Fruit fly (Drosophila melanogaster) whole organism, embryonic: ENCODE measurements around the gene CG5846.

Experiments used
- Adf1 ChIP-seq: fragments of 200-800 bp; sonication (Bioruptor generic); IDR thresholded peaks from 2 replicates; pipeline ENCODE4 v1.3.6; 2022; ENCODE audit warnings: missing biosample characterization, missing genetic modification characterization
- Antp ChIP-seq: fragments of 200-800 bp; sonication (Bioruptor generic); optimal IDR thresholded peaks from 3 replicates; lab custom pipeline; 2016; ENCODE audit warnings: missing biosample characterization, missing genetic modification characterization
- Atf3 ChIP-seq: fragments of 200-800 bp; sonication (Bioruptor generic); optimal IDR thresholded peaks from 3 replicates; lab custom pipeline; 2016; ENCODE audit warnings: missing biosample characterization, missing genetic modification characterization
- CG10462 ChIP-seq: fragments of 200-800 bp; sonication (Bioruptor generic); optimal IDR thresholded peaks from 2 replicates; lab custom pipeline; 2016; ENCODE audit warnings: missing biosample characterization, missing genetic modification characterization
- CG1233 ChIP-seq: fragments of 200-800 bp; sonication (Bioruptor generic); optimal IDR thresholded peaks from 4 replicates; lab custom pipeline; 2018; ENCODE audit warnings: missing biosample characterization, mild to moderate bottlenecking, missing genetic modification characterization
- CG12942 ChIP-seq: fragments of 200-800 bp; sonication (Bioruptor generic); optimal IDR thresholded peaks from 3 replicates; lab custom pipeline; 2016; ENCODE audit warnings: missing biosample characterization, missing genetic modification characterization
- CG14014 ChIP-seq: fragments of 200-800 bp; sonication (Bioruptor generic); IDR thresholded peaks from 2 replicates; pipeline ENCODE4 v1.3.6; 2022; ENCODE audit warnings: missing biosample characterization, missing genetic modification characterization
- CG14965 ChIP-seq: fragments of 200-800 bp; sonication (Bioruptor generic); optimal IDR thresholded peaks from 2 replicates; lab custom pipeline; 2016; ENCODE audit warnings: missing biosample characterization, missing genetic modification characterization, borderline replicate concordance
- CG15011 ChIP-seq: fragments of 200-800 bp; sonication (Bioruptor generic); optimal IDR thresholded peaks from 3 replicates; lab custom pipeline; 2018; ENCODE audit warnings: missing biosample characterization, mild to moderate bottlenecking, missing genetic modification characterization
- CG17612 ChIP-seq: fragments of 200-800 bp; sonication (Bioruptor generic); IDR thresholded peaks from 2 replicates; pipeline ENCODE4 v1.3.6; 2022; ENCODE audit warnings: missing biosample characterization, missing genetic modification characterization
- CG2129 ChIP-seq: fragments of 200-800 bp; sonication (Bioruptor generic); IDR thresholded peaks from 2 replicates; pipeline ENCODE4 v1.3.6; 2022; ENCODE audit warnings: missing biosample characterization, missing genetic modification characterization; ENCODE audit not compliant: partially characterized antibody
- CG2889 ChIP-seq: fragments of 200-800 bp; sonication (Bioruptor generic); IDR thresholded peaks from 3 replicates; pipeline ENCODE4 v1.3.6; 2022; ENCODE audit warnings: missing biosample characterization, missing genetic modification characterization
- CG3065 ChIP-seq: fragments of 200-800 bp; sonication (Bioruptor generic); optimal IDR thresholded peaks from 2 replicates; lab custom pipeline; 2016; ENCODE audit warnings: missing biosample characterization, missing genetic modification characterization
- CG31441 ChIP-seq: fragments of 200-800 bp; sonication (Bioruptor generic); IDR thresholded peaks from 2 replicates; pipeline ENCODE4 v1.3.6; 2022; ENCODE audit warnings: missing biosample characterization, missing genetic modification characterization
- CG3163 ChIP-seq: fragments of 200-800 bp; sonication (Bioruptor generic); optimal IDR thresholded peaks from 3 replicates; lab custom pipeline; 2016; ENCODE audit warnings: missing biosample characterization, missing genetic modification characterization
- CG3995 ChIP-seq: fragments of 200-800 bp; sonication (Bioruptor generic); optimal IDR thresholded peaks from 3 replicates; lab custom pipeline; 2016; ENCODE audit warnings: missing biosample characterization, missing genetic modification characterization
- CG4820 ChIP-seq: fragments of 200-800 bp; sonication (Bioruptor generic); optimal IDR thresholded peaks from 3 replicates; lab custom pipeline; 2016; ENCODE audit warnings: missing biosample characterization, missing genetic modification characterization
- CG8944 ChIP-seq: fragments of 200-800 bp; sonication (Bioruptor generic); optimal IDR thresholded peaks from 3 replicates; lab custom pipeline; 2016; ENCODE audit warnings: missing biosample characterization, missing genetic modification characterization
- CG9817 ChIP-seq: fragments of 200-800 bp; sonication (Bioruptor generic); optimal IDR thresholded peaks from 2 replicates; lab custom pipeline; 2018; ENCODE audit warnings: missing biosample characterization, mild to moderate bottlenecking, missing genetic modification characterization, moderate library complexity
- CG9876 ChIP-seq: fragments of 200-800 bp; sonication (Bioruptor generic); optimal IDR thresholded peaks from 2 replicates; lab custom pipeline; 2016; ENCODE audit warnings: missing biosample characterization, missing genetic modification characterization
- Camta ChIP-seq: fragments of 200-800 bp; sonication (Bioruptor generic); optimal IDR thresholded peaks from 2 replicates; lab custom pipeline; 2016; ENCODE audit warnings: missing biosample characterization, missing genetic modification characterization
- Drgx ChIP-seq: fragments of 200-800 bp; sonication (Bioruptor generic); IDR thresholded peaks from 2 replicates; pipeline ENCODE4 v1.3.6; 2022; ENCODE audit warnings: missing biosample characterization, missing genetic modification characterization
- ERR ChIP-seq: fragments of 200-800 bp; sonication (Bioruptor generic); optimal IDR thresholded peaks from 2 replicates; lab custom pipeline; 2016; ENCODE audit warnings: missing biosample characterization, missing genetic modification characterization
- Fer2 ChIP-seq: fragments of 200-800 bp; sonication (Bioruptor generic); optimal IDR thresholded peaks from 2 replicates; lab custom pipeline; 2018; ENCODE audit warnings: missing biosample characterization, mild to moderate bottlenecking, missing genetic modification characterization, moderate library complexity
- Hey ChIP-seq: fragments of 200-800 bp; sonication (Bioruptor generic); optimal IDR thresholded peaks from 3 replicates; lab custom pipeline; 2018; ENCODE audit warnings: missing biosample characterization, mild to moderate bottlenecking, missing genetic modification characterization
- HmgZ ChIP-seq: fragments of 200-800 bp; sonication (Bioruptor generic); optimal IDR thresholded peaks from 2 replicates; lab custom pipeline; 2018; ENCODE audit warnings: missing biosample characterization, mild to moderate bottlenecking, missing genetic modification characterization
- Hr39 ChIP-seq: fragments of >200 bp; optimal IDR thresholded peaks from 2 replicates; lab custom pipeline; 2017
- Nf-YA ChIP-seq: fragments of 200-800 bp; sonication (Bioruptor generic); IDR thresholded peaks from 2 replicates; pipeline ENCODE4 v1.3.6; 2022; ENCODE audit warnings: missing biosample characterization, missing genetic modification characterization
- Pdp1 ChIP-seq, 2 experiments: fragments of 200-800 bp; sonication (Bioruptor generic); optimal IDR thresholded peaks; 3 replicates each; lab custom pipeline; 2016; ENCODE audit warnings: missing biosample characterization in 2 of 2, missing genetic modification characterization in 2 of 2, mild to moderate bottlenecking in 1 of 2, moderate library complexity in 1 of 2
- Six4 ChIP-seq: fragments of 200-800 bp; sonication (Bioruptor generic); optimal IDR thresholded peaks from 2 replicates; lab custom pipeline; 2016; ENCODE audit warnings: missing biosample characterization, missing genetic modification characterization
- TFAM ChIP-seq: fragments of 200-800 bp; sonication (Bioruptor generic); optimal IDR thresholded peaks from 2 replicates; lab custom pipeline; 2017; ENCODE audit warnings: missing biosample characterization, missing genetic modification characterization, inconsistent platforms
- cas ChIP-seq: fragments of 200-800 bp; sonication (Bioruptor generic); IDR thresholded peaks from 2 replicates; pipeline ENCODE4 v1.3.6; 2022; ENCODE audit warnings: missing biosample characterization, missing genetic modification characterization
- dpn ChIP-seq, 2 experiments: fragments of 200-800 bp; sonication (Bioruptor generic); optimal IDR thresholded peaks; 3 replicates each; lab custom pipeline; 2016; ENCODE audit warnings: missing biosample characterization in 2 of 2, missing genetic modification characterization in 2 of 2
- en ChIP-seq: fragments of 200-800 bp; sonication (Bioruptor generic); optimal IDR thresholded peaks from 2 replicates; lab custom pipeline; 2016; ENCODE audit warnings: missing biosample characterization, missing genetic modification characterization
- eve ChIP-seq, 2 experiments: fragments of >200 bp; optimal IDR thresholded peaks; 2 replicates each; lab custom pipeline; 2017; ENCODE audit warnings: missing biosample characterization in 2 of 2, missing genetic modification characterization in 2 of 2
- fu2 ChIP-seq: fragments of 200-800 bp; sonication (Bioruptor generic); optimal IDR thresholded peaks from 2 replicates; lab custom pipeline; 2016; ENCODE audit warnings: missing biosample characterization, missing genetic modification characterization
- gfzf ChIP-seq: fragments of 200-800 bp; sonication (Bioruptor generic); optimal IDR thresholded peaks from 2 replicates; lab custom pipeline; 2016; ENCODE audit warnings: missing biosample characterization, mild to moderate bottlenecking, missing genetic modification characterization, moderate library complexity
- gt ChIP-seq: fragments of 200-800 bp; sonication (Bioruptor generic); IDR thresholded peaks from 2 replicates; pipeline ENCODE4 v1.3.6; 2022; ENCODE audit warnings: missing biosample characterization, missing genetic modification characterization
- h ChIP-seq: fragments of >200 bp; optimal IDR thresholded peaks from 2 replicates; lab custom pipeline; 2017
- hth ChIP-seq: fragments of >200 bp; optimal IDR thresholded peaks from 2 replicates; lab custom pipeline; 2017; ENCODE audit warnings: inconsistent platforms
- ken ChIP-seq: fragments of 200-800 bp; sonication (Bioruptor generic); IDR thresholded peaks from 3 replicates; pipeline ENCODE4 v1.3.6; 2022; ENCODE audit warnings: missing biosample characterization, missing genetic modification characterization
- kni ChIP-seq: fragments of 200-800 bp; sonication (Bioruptor generic); optimal IDR thresholded peaks from 3 replicates; lab custom pipeline; 2017; ENCODE audit warnings: mild to moderate bottlenecking, missing biosample characterization, missing genetic modification reagents, missing genetic modification characterization
- otp ChIP-seq: fragments of 200-800 bp; sonication (Bioruptor generic); IDR thresholded peaks from 3 replicates; pipeline ENCODE4, ENCODE4 v1.3.6; 2022; ENCODE audit warnings: missing biosample characterization, missing genetic modification characterization
- salm ChIP-seq: fragments of 200-800 bp; sonication (Bioruptor generic); optimal IDR thresholded peaks from 2 replicates; lab custom pipeline; 2018; ENCODE audit warnings: missing biosample characterization, mild to moderate bottlenecking, missing genetic modification characterization
- sim ChIP-seq: fragments of 200-800 bp; sonication (Bioruptor generic); IDR thresholded peaks from 2 replicates; pipeline ENCODE4 v1.3.6; 2022; ENCODE audit warnings: missing biosample characterization, missing genetic modification characterization
- sqz ChIP-seq: fragments of 200-800 bp; sonication (Bioruptor generic); optimal IDR thresholded peaks from 3 replicates; lab custom pipeline; 2018; ENCODE audit warnings: missing biosample characterization, mild to moderate bottlenecking, missing genetic modification characterization
- stwl ChIP-seq: fragments of 200-800 bp; sonication (Bioruptor generic); optimal IDR thresholded peaks from 3 replicates; lab custom pipeline; 2018; ENCODE audit warnings: missing biosample characterization, mild to moderate bottlenecking, missing genetic modification characterization, moderate library complexity
- tgo ChIP-seq: fragments of 200-800 bp; sonication (Bioruptor generic); IDR thresholded peaks from 3 replicates; pipeline ENCODE4 v1.3.6; 2022; ENCODE audit warnings: missing biosample characterization, missing genetic modification characterization
- tll ChIP-seq, 2 experiments: fragments of 200-800 bp in 1 of 2; fragments of >200 bp in 1 of 2; sonication (Bioruptor generic) in 1 of 2; optimal IDR thresholded peaks; 2 replicates each; lab custom pipeline; 2017 to 2019; ENCODE audit warnings: missing biosample characterization in 2 of 2, missing genetic modification characterization in 2 of 2, mild to moderate bottlenecking in 1 of 2, moderate library complexity in 1 of 2
- tup ChIP-seq: fragments of 200-800 bp; sonication (Bioruptor generic); optimal IDR thresholded peaks from 2 replicates; lab custom pipeline; 2016; ENCODE audit warnings: missing biosample characterization, mild to moderate bottlenecking, missing genetic modification characterization, moderate library complexity
- unpg ChIP-seq: fragments of 200-800 bp; sonication (Bioruptor generic); optimal IDR thresholded peaks from 3 replicates; lab custom pipeline; 2018; ENCODE audit warnings: missing biosample characterization, mild to moderate bottlenecking, missing genetic modification characterization, moderate library complexity

CG5846 gene

dm6 chr2L:9956993-9957652, at the start of gene CG5846, which contains the start of gene CG4658 (continued):
- peak; percentile 94 for TF ChIP-seq CG12942
- peak; percentile 88 for TF ChIP-seq otp
- peak; percentile 79 for TF ChIP-seq sqz (GFP tag; lab: Kevin White, UChicago)
- no peak for TF ChIP-seq Hr39 (lab: Kevin White, UChicago)
- peak; percentile 79 for TF ChIP-seq fu2 (GFP tag; lab: Kevin White, UChicago)
- TF ChIP-seq CG14965 (GFP tag; lab: Kevin White, UChicago): no peak
- TF ChIP-seq Nf-YA (GFP tag; lab: Robert Waterston, UW): peak; percentile 88
- TF ChIP-seq CG3065: peak; percentile 89
- peak; percentile 93 for TF ChIP-seq sim
- no peak for TF ChIP-seq h (lab: Kevin White, UChicago)
- peak; percentile 94 for TF ChIP-seq Drgx (GFP tag; lab: Robert Waterston, UW)
- peak; percentile 81 to 95 for TF ChIP-seq dpn (GFP tag; optimal IDR thresholded peaks at IDR 0.05; lab: Kevin White, UChicago)
- peak; percentile 36 for TF ChIP-seq CG3995 (GFP tag; lab: Kevin White, UChicago)
- peak; percentile 83 for TF ChIP-seq ken
- TF ChIP-seq eve (GFP tag; optimal IDR thresholded peaks at IDR 0.05; lab: Kevin White, UChicago): no peak
- TF ChIP-seq Atf3 (GFP tag; lab: Kevin White, UChicago): peak; percentile 68
- peak; percentile 94 for TF ChIP-seq HmgZ (tag; lab: Kevin White, UChicago)
- peak; percentile 13 for TF ChIP-seq en (GFP tag; lab: Kevin White, UChicago)
- no peak for TF ChIP-seq Hey
- peak; percentile 33 for TF ChIP-seq Antp (GFP tag; lab: Kevin White, UChicago)
- TF ChIP-seq gfzf: peak; percentile 81
- TF ChIP-seq Camta (GFP tag; lab: Kevin White, UChicago): peak; percentile 82
- peak; percentile 88 for TF ChIP-seq CG9817 (tag; lab: Kevin White, UChicago)
- TF ChIP-seq hth (lab: Kevin White, UChicago): no peak
- peak; percentile 80 for TF ChIP-seq CG8944 (GFP tag; lab: Kevin White, UChicago)
- peak; percentile 94 for TF ChIP-seq Six4
- peak; percentile 67 for TF ChIP-seq TFAM (GFP tag; lab: Kevin White, UChicago)
- TF ChIP-seq CG9876: peak; percentile 50
- TF ChIP-seq CG3163 (GFP tag; lab: Kevin White, UChicago): peak; percentile 29
- no peak for TF ChIP-seq CG2129 (GFP tag; lab: Robert Waterston, UW)
- peak; percentile 90 for TF ChIP-seq CG4820 (GFP tag; lab: Kevin White, UChicago)
- peak; percentile 92 for TF ChIP-seq CG14014 (GFP tag; lab: Robert Waterston, UW)
- peak; percentile 97 for TF ChIP-seq CG31441 (GFP tag; lab: Robert Waterston, UW)
- TF ChIP-seq Fer2 (tag; lab: Kevin White, UChicago): peak; percentile 79
- TF ChIP-seq ERR: no peak
- peak; percentile 86 for TF ChIP-seq CG15011 (GFP tag; lab: Kevin White, UChicago)
- TF ChIP-seq Pdp1 (GFP tag; optimal IDR thresholded peaks at IDR 0.05; lab: Kevin White, UChicago): peak; percentile 85 to 87
- TF ChIP-seq salm (tag; lab: Kevin White, UChicago): peak; percentile 91
- TF ChIP-seq tgo (GFP tag; lab: Robert Waterston, UW): peak; percentile 98
- TF ChIP-seq unpg (GFP tag; lab: Kevin White, UChicago): peak; percentile 97
- TF ChIP-seq tll (GFP tag; optimal IDR thresholded peaks at IDR 0.05; lab: Kevin White, UChicago): peak in 1 of 2 experiments; percentile 54
- peak; percentile 93 for TF ChIP-seq CG10462 (GFP tag; lab: Kevin White, UChicago)
- TF ChIP-seq cas: peak; percentile 87
- TF ChIP-seq gt (GFP tag; lab: Robert Waterston, UW): peak; percentile 69
- peak; percentile 77 for TF ChIP-seq Adf1 (GFP tag; lab: Robert Waterston, UW)
- peak; percentile 89 for TF ChIP-seq CG1233 (GFP tag; lab: Kevin White, UChicago)
- peak; percentile 29 for TF ChIP-seq kni
- peak; percentile 64 for TF ChIP-seq stwl (tag; lab: Kevin White, UChicago)
- TF ChIP-seq tup (GFP tag; lab: Kevin White, UChicago): peak; percentile 60
- peak; percentile 89 for TF ChIP-seq CG2889 (GFP tag; lab: Robert Waterston, UW)
- peak; percentile 78 for TF ChIP-seq CG17612 (GFP tag; lab: Robert Waterston, UW)
